Worm (Caenorhabditis elegans): ENCODE data around the gene ptr-20.

ce11 chrII:15124193-15124592 is 33.8 kb upstream of the ptr-20 start, which contains the start of gene Y53F4B.23:
- TF ChIP-seq lir-3 (tag; optimal IDR thresholded peaks at IDR 0.05): no peak
- TF ChIP-seq fkh-10 (GFP tag; optimal IDR thresholded peaks at IDR 0.05): no peak
- TF ChIP-seq pha-4 (GFP tag; IDR thresholded peaks at IDR 0.05): no peak
- no peak for TF ChIP-seq pha-4 (tag; optimal IDR thresholded peaks at IDR 0.05)
- no peak for TF ChIP-seq zip-11 (GFP tag; IDR thresholded peaks at IDR 0.05)
- no peak for TF ChIP-seq pqm-1 (tag; optimal IDR thresholded peaks at IDR 0.05)
- no peak for TF ChIP-seq mdl-1 (tag; optimal IDR thresholded peaks at IDR 0.05)
- TF ChIP-seq php-3 (GFP tag; IDR thresholded peaks at IDR 0.05): no peak
- no peak for TF ChIP-seq nhr-25 (tag; optimal IDR thresholded peaks at IDR 0.05; ENCODE audit: borderline replicate concordance, insufficient read depth)
- TF ChIP-seq mes-2 (tag; optimal IDR thresholded peaks at IDR 0.05; ENCODE audit: poor library complexity, severe bottlenecking): no peak
- TF ChIP-seq hlh-30 (tag; optimal IDR thresholded peaks at IDR 0.05; ENCODE audit: insufficient read depth): no peak

All from whole organism, L4 larva.